Worm (Caenorhabditis elegans) whole organism, midembryonic: ENCODE measurements around the gene sec-15.

ENCODE experiments used
- flt-1 ChIP-seq: fragments of 200-800 bp; sonication (Bioruptor generic); IDR thresholded peaks from 2 replicates; pipeline ENCODE4 v1.3.6; 2022; ENCODE audit warnings: missing genetic modification characterization, missing compliant biosample characterization
- ztf-29 ChIP-seq: fragments of 200-800 bp; sonication (Bioruptor generic); IDR thresholded peaks from 2 replicates; pipeline ENCODE4 v1.3.6; 2022; ENCODE audit warnings: missing genetic modification reagents, missing genetic modification characterization, missing compliant biosample characterization

ce11 chrX:8835887-8836348, 403 bp upstream of the sec-15 start, which contains the start of gene C28G1.2:
- TF ChIP-seq ztf-29 (GFP tag; lab: Robert Waterston, UW) (peak; percentile 97), flt-1 (peak; percentile 99)
